Worm (Caenorhabditis elegans) whole organism, L2 larva: ENCODE results near the gene wnk-1.

Source experiments
- C34F6.9 ChIP-seq: fragments of 150-350 bp; optimal IDR thresholded peaks from 2 replicates; lab custom pipeline; 2014; ENCODE audit warnings: missing biosample characterization, missing genetic modification characterization
- F13H6.1 ChIP-seq: sonication (generic microtip); optimal IDR thresholded peaks from 2 replicates; lab custom pipeline; 2016; ENCODE audit warnings: missing genetic modification characterization, missing compliant biosample characterization
- R02D3.7 ChIP-seq: fragments of 150-350 bp; optimal IDR thresholded peaks from 2 replicates; lab custom pipeline; 2014; ENCODE audit warnings: missing biosample characterization, missing genetic modification characterization
- aly-2 ChIP-seq: fragments of 150-350 bp; optimal IDR thresholded peaks from 2 replicates; lab custom pipeline; 2014; ENCODE audit warnings: missing biosample characterization, missing genetic modification characterization
- ama-1 ChIP-seq: fragments of 150-350 bp; optimal IDR thresholded peaks from 2 replicates; lab custom pipeline; 2018; ENCODE audit warnings: inconsistent platforms
- blmp-1 ChIP-seq: sonication (generic microtip); optimal IDR thresholded peaks from 2 replicates; lab custom pipeline; 2017; ENCODE audit warnings: missing genetic modification characterization, mild to moderate bottlenecking, missing compliant biosample characterization, antibody characterized with exemption, moderate library complexity; ENCODE audit not compliant: insufficient read depth
- ceh-16 ChIP-seq: fragments of 150-350 bp; optimal IDR thresholded peaks from 2 replicates; lab custom pipeline; 2014; ENCODE audit warnings: missing biosample characterization, missing genetic modification characterization
- crh-2 ChIP-seq: sonication (generic microtip); optimal IDR thresholded peaks from 2 replicates; lab custom pipeline; 2017; ENCODE audit warnings: missing biosample characterization, missing genetic modification characterization
- egl-27 ChIP-seq: sonication (generic microtip); optimal IDR thresholded peaks from 3 replicates; lab custom pipeline; 2017; ENCODE audit warnings: missing biosample characterization, missing genetic modification reagents, missing genetic modification characterization
- elt-3 ChIP-seq: sonication (generic microtip); optimal IDR thresholded peaks from 2 replicates; lab custom pipeline; 2017; ENCODE audit warnings: missing biosample characterization, missing genetic modification characterization
- fos-1 ChIP-seq: fragments of 150-350 bp; optimal IDR thresholded peaks from 2 replicates; lab custom pipeline; 2014; ENCODE audit warnings: missing biosample characterization, missing genetic modification characterization
- gmeb-1 ChIP-seq: fragments of 150-350 bp; optimal IDR thresholded peaks from 2 replicates; lab custom pipeline; 2014; ENCODE audit warnings: missing biosample characterization, missing genetic modification characterization
- lin-13 ChIP-seq: fragments of 150-350 bp; optimal IDR thresholded peaks from 2 replicates; lab custom pipeline; 2014; ENCODE audit warnings: missing biosample characterization, missing genetic modification reagents, missing genetic modification characterization
- lin-39 ChIP-seq: fragments of 150-350 bp; optimal IDR thresholded peaks from 2 replicates; lab custom pipeline; 2014; ENCODE audit warnings: missing biosample characterization, missing genetic modification reagents, missing genetic modification characterization
- lsy-2 ChIP-seq, 2 experiments: fragments of 150-350 bp in 1 of 2; sonication (generic microtip) in 1 of 2; optimal IDR thresholded peaks; 2 replicates each; lab custom pipeline; 2014 to 2017; ENCODE audit warnings: missing biosample characterization in 2 of 2, missing genetic modification characterization in 2 of 2
- mbf-1 ChIP-seq: sonication (generic microtip); optimal IDR thresholded peaks from 2 replicates; lab custom pipeline; 2017; ENCODE audit warnings: missing biosample characterization, missing genetic modification characterization
- mdl-1 ChIP-seq, 2 experiments: fragments of 150-350 bp in 1 of 2; sonication (generic microtip) in 1 of 2; optimal IDR thresholded peaks; 2 replicates each; lab custom pipeline; 2017; ENCODE audit warnings: missing biosample characterization in 2 of 2, missing genetic modification characterization in 2 of 2
- nhr-10 ChIP-seq: sonication (generic microtip); optimal IDR thresholded peaks from 2 replicates; lab custom pipeline; 2017; ENCODE audit warnings: missing biosample characterization, missing genetic modification characterization
- nhr-11 ChIP-seq: fragments of 150-350 bp; optimal IDR thresholded peaks from 2 replicates; lab custom pipeline; 2014; ENCODE audit warnings: missing biosample characterization, missing genetic modification characterization
- nhr-12 ChIP-seq: fragments of 150-350 bp; optimal IDR thresholded peaks from 2 replicates; lab custom pipeline; 2014; ENCODE audit warnings: missing biosample characterization, missing genetic modification characterization
- nhr-129 ChIP-seq: fragments of 150-350 bp; optimal IDR thresholded peaks from 2 replicates; lab custom pipeline; 2014; ENCODE audit warnings: missing biosample characterization, missing genetic modification characterization
- nhr-21 ChIP-seq: fragments of 150-350 bp; optimal IDR thresholded peaks from 2 replicates; lab custom pipeline; 2014; ENCODE audit warnings: missing biosample characterization, missing genetic modification characterization
- nhr-237 ChIP-seq: fragments of 150-350 bp; optimal IDR thresholded peaks from 2 replicates; lab custom pipeline; 2014; ENCODE audit warnings: missing biosample characterization, missing genetic modification characterization
- nhr-77 ChIP-seq: fragments of 150-350 bp; optimal IDR thresholded peaks from 2 replicates; lab custom pipeline; 2014; ENCODE audit warnings: missing biosample characterization, missing genetic modification characterization
- peb-1 ChIP-seq: fragments of 150-350 bp; optimal IDR thresholded peaks from 2 replicates; lab custom pipeline; 2014; ENCODE audit warnings: missing biosample characterization, missing genetic modification characterization
- sem-4 ChIP-seq: fragments of 150-350 bp; optimal IDR thresholded peaks from 2 replicates; lab custom pipeline; 2014; ENCODE audit warnings: missing biosample characterization, missing genetic modification reagents, missing genetic modification characterization
- skn-1 ChIP-seq: sonication (generic microtip); optimal IDR thresholded peaks from 2 replicates; lab custom pipeline; 2017; ENCODE audit warnings: missing biosample characterization, missing genetic modification characterization
- sma-3 ChIP-seq: sonication (generic microtip); optimal IDR thresholded peaks from 2 replicates; lab custom pipeline; 2016; ENCODE audit warnings: missing genetic modification reagents, missing genetic modification characterization, missing compliant biosample characterization
- sma-9 ChIP-seq, 2 experiments: fragments of 150-350 bp in 1 of 2; sonication (generic microtip) in 1 of 2; optimal IDR thresholded peaks; 2 replicates each; lab custom pipeline; 2014 to 2016; ENCODE audit warnings: missing genetic modification characterization in 2 of 2, mild to moderate bottlenecking in 1 of 2, missing biosample characterization in 1 of 2, missing compliant biosample characterization in 1 of 2, missing genetic modification reagents in 1 of 2, moderate library complexity in 1 of 2
- snpc-4 ChIP-seq: fragments of 150-350 bp; optimal IDR thresholded peaks from 2 replicates; lab custom pipeline; 2014; ENCODE audit warnings: missing biosample characterization, missing genetic modification characterization
- unc-39 ChIP-seq: fragments of 150-350 bp; optimal IDR thresholded peaks from 2 replicates; lab custom pipeline; 2014; ENCODE audit warnings: missing biosample characterization, missing genetic modification characterization
- unc-55 ChIP-seq: fragments of 150-350 bp; sonication (generic microtip); optimal IDR thresholded peaks from 3 replicates; lab custom pipeline; 2014; ENCODE audit warnings: missing biosample characterization, missing genetic modification reagents, missing genetic modification characterization
- unc-62 ChIP-seq: fragments of 150-350 bp; optimal IDR thresholded peaks from 2 replicates; lab custom pipeline; 2014; ENCODE audit warnings: missing biosample characterization, missing genetic modification reagents, missing genetic modification characterization
- ztf-1 ChIP-seq: fragments of 200-800 bp; sonication (Bioruptor generic); conservative IDR thresholded peaks from 2 replicates; pipeline ENCODE4 v1.3.6; 2022; ENCODE audit warnings: missing genetic modification characterization, missing compliant biosample characterization
- ztf-11 ChIP-seq: sonication (generic microtip); optimal IDR thresholded peaks from 2 replicates; lab custom pipeline; 2017; ENCODE audit warnings: missing biosample characterization, missing genetic modification characterization
- ztf-4 ChIP-seq: fragments of 150-350 bp; optimal IDR thresholded peaks from 2 replicates; lab custom pipeline; 2014; ENCODE audit warnings: missing biosample characterization, missing genetic modification characterization

wnk-1 gene

ce11 chrIV:9199939-9200202 lies at the start of gene wnk-1:
Gene wnk-1, plus strand, starts transcription at chrIV:9200103.
- TF ChIP-seq nhr-12 (tag; lab: Kevin White, UChicago) (no peak), ama-1 (lab: Kevin White, UChicago) (no peak), snpc-4 (tag; lab: Kevin White, UChicago) (no peak), gmeb-1 (tag; lab: Kevin White, UChicago) (no peak), sma-3 (GFP tag; lab: Kevin White, UChicago) (no peak), C34F6.9 (tag; lab: Kevin White, UChicago) (no peak)

- TF ChIP-seq aly-2 (tag; lab: Kevin White, UChicago) (no peak), fos-1 (tag; lab: Kevin White, UChicago) (no peak), nhr-11 (tag; lab: Kevin White, UChicago) (no peak), unc-39 (tag; lab: Kevin White, UChicago) (no peak), nhr-77 (tag; lab: Kevin White, UChicago) (no peak), snpc-4 (tag; lab: Kevin White, UChicago) (no peak), ztf-1 (no peak), unc-55 (GFP tag; lab: Kevin White, UChicago) (no peak), sem-4 (tag; lab: Kevin White, UChicago) (no peak), lin-13 (GFP tag; lab: Kevin White, UChicago) (no peak)
- TF ChIP-seq, all 48 proteins: peak for 0
These were observed 49.7 kb upstream of the wnk-1 start, which contains the start of gene F23B2.7 for ce11 chrIV:9150175-9150574. Gene F23B2.7, plus strand, starts transcription at chrIV:9150475.

- TF ChIP-seq lsy-2 (tag; optimal IDR thresholded peaks at IDR 0.05; lab: Kevin White, UChicago): no peak
- no peak for TF ChIP-seq nhr-129 (tag; lab: Kevin White, UChicago)
- no peak for TF ChIP-seq lin-39 (tag; lab: Kevin White, UChicago)
- TF ChIP-seq ztf-1: no peak
- no peak for TF ChIP-seq fos-1 (tag; lab: Kevin White, UChicago)
- TF ChIP-seq sma-9 (GFP tag; optimal IDR thresholded peaks at IDR 0.05; lab: Kevin White, UChicago): no peak
- TF ChIP-seq sma-9 (tag; optimal IDR thresholded peaks at IDR 0.05; lab: Kevin White, UChicago): no peak
- no peak for TF ChIP-seq nhr-21
- no peak for TF ChIP-seq unc-62 (GFP tag; lab: Kevin White, UChicago)
- TF ChIP-seq nhr-237 (tag; lab: Kevin White, UChicago): no peak
- TF ChIP-seq nhr-77 (tag; lab: Kevin White, UChicago): no peak
- no peak for TF ChIP-seq elt-3
- TF ChIP-seq ceh-16 (tag; lab: Kevin White, UChicago): no peak
- no peak for TF ChIP-seq mdl-1 (tag; optimal IDR thresholded peaks at IDR 0.05; lab: Kevin White, UChicago)
- TF ChIP-seq R02D3.7 (tag; lab: Kevin White, UChicago): no peak
- TF ChIP-seq blmp-1: no peak
- TF ChIP-seq, all 48 proteins: peak for 0
These were observed 45.6 kb upstream of the wnk-1 start, which contains the start of gene F23B2.10 for ce11 chrIV:9154263-9154662. Gene F23B2.10, minus strand, starts transcription at chrIV:9154363.

- peak; percentile 99 for TF ChIP-seq fos-1 (tag; lab: Kevin White, UChicago)
- no peak for TF ChIP-seq nhr-12 (tag; lab: Kevin White, UChicago)
- peak; percentile 63 for TF ChIP-seq sma-9 (GFP tag; optimal IDR thresholded peaks at IDR 0.05; lab: Kevin White, UChicago)
- TF ChIP-seq sma-9 (tag; optimal IDR thresholded peaks at IDR 0.05; lab: Kevin White, UChicago): no peak
- no peak for TF ChIP-seq ztf-11 (tag; lab: Kevin White, UChicago)
- no peak for TF ChIP-seq mbf-1
- peak; percentile 15 for TF ChIP-seq gmeb-1 (tag; lab: Kevin White, UChicago)
These were observed 40.7 kb upstream of the wnk-1 start, which contains the start of gene pcp-3 for ce11 chrIV:9158969-9159800. Gene pcp-3, minus strand, starts transcription at chrIV:9159019.

ce11 chrIV:9159863-9160262 lies 40.0 kb upstream of the wnk-1 start:
- no peak for TF ChIP-seq ztf-4 (tag; lab: Kevin White, UChicago)
- peak; percentile 91 for TF ChIP-seq skn-1 (tag; lab: Kevin White, UChicago)
- TF ChIP-seq sma-9 (GFP tag; optimal IDR thresholded peaks at IDR 0.05; lab: Kevin White, UChicago): peak; percentile 70
- TF ChIP-seq sma-9 (tag; optimal IDR thresholded peaks at IDR 0.05; lab: Kevin White, UChicago): no peak
- no peak for TF ChIP-seq unc-39 (tag; lab: Kevin White, UChicago)
- TF ChIP-seq aly-2 (tag; lab: Kevin White, UChicago): no peak
- TF ChIP-seq mbf-1: no peak
- TF ChIP-seq C34F6.9 (tag; lab: Kevin White, UChicago): no peak
- TF ChIP-seq sem-4 (tag; lab: Kevin White, UChicago): no peak
- TF ChIP-seq egl-27 (tag; lab: Kevin White, UChicago): no peak
- TF ChIP-seq fos-1 (tag; lab: Kevin White, UChicago): peak; percentile 97
- TF ChIP-seq nhr-77 (tag; lab: Kevin White, UChicago): no peak
- no peak for TF ChIP-seq ama-1 (lab: Kevin White, UChicago)
- TF ChIP-seq ztf-11 (tag; lab: Kevin White, UChicago): no peak
- no peak for TF ChIP-seq sma-3 (GFP tag; lab: Kevin White, UChicago)
- TF ChIP-seq F13H6.1 (tag; lab: Kevin White, UChicago): no peak
- TF ChIP-seq nhr-10 (tag; lab: Kevin White, UChicago): no peak
- TF ChIP-seq gmeb-1 (tag; lab: Kevin White, UChicago): peak; percentile 38
- TF ChIP-seq nhr-12 (tag; lab: Kevin White, UChicago): no peak
- TF ChIP-seq lsy-2 (tag; optimal IDR thresholded peaks at IDR 0.05; lab: Kevin White, UChicago): no peak
- TF ChIP-seq blmp-1: no peak
- no peak for TF ChIP-seq peb-1 (tag; lab: Kevin White, UChicago)
- TF ChIP-seq mdl-1 (tag; optimal IDR thresholded peaks at IDR 0.05; lab: Kevin White, UChicago): no peak
- no peak for TF ChIP-seq unc-55 (GFP tag; lab: Kevin White, UChicago)
- peak; percentile 32 for TF ChIP-seq crh-2
- no peak for TF ChIP-seq lin-13 (GFP tag; lab: Kevin White, UChicago)
